Worm (Caenorhabditis elegans): ENCODE data around the gene idpc-3.

ce11 chrV:9654154-9654805, 25.3 kb upstream of the idpc-3 start, which contains the start of gene cyp-29A4:
- TF ChIP-seq hlh-30 (tag; optimal IDR thresholded peaks at IDR 0.05; ENCODE audit: insufficient read depth), result no peak
- TF ChIP-seq mep-1 (tag; optimal IDR thresholded peaks at IDR 0.05), result no peak
- TF ChIP-seq Y75B8A.6 (GFP tag; IDR thresholded peaks at IDR 0.05), result no peak
- no peak for TF ChIP-seq vab-7 (GFP tag; IDR thresholded peaks at IDR 0.05)
